Fruit fly (Drosophila melanogaster): Measurements from ENCODE around the gene CG11590.
A peak's percentile ranks its signal among the peaks of the same experiment; 100 is the strongest.

The CG11590 gene

dm6 chrX:14237873-14238394 lies 38.0 kb downstream of the CG11590 start, which contains the start of the genes Fbxl4 and Dus2 (continued):
- peak; percentile 92 for TF ChIP-seq wor (GFP tag; IDR thresholded peaks at IDR 0.05)
- no peak for TF ChIP-seq sc (optimal IDR thresholded peaks at IDR 0.05)
- peak; percentile 86 for TF ChIP-seq sc (GFP tag; optimal IDR thresholded peaks at IDR 0.05)
- peak; percentile 89 for TF ChIP-seq CG1233 (GFP tag; optimal IDR thresholded peaks at IDR 0.05)
- peak; percentile 58; the same call in 1 of the 2 replicates for TF ChIP-seq Bgb (GFP tag; IDR thresholded peaks at IDR 0.05; ENCODE audit: partially characterized antibody)
- peak; percentile 35 for TF ChIP-seq Sin3A (optimal IDR thresholded peaks at IDR 0.05)
- TF ChIP-seq CG9817 (tag; optimal IDR thresholded peaks at IDR 0.05) = peak; percentile 91
- peak; percentile 83 for TF ChIP-seq CG33557 (GFP tag; optimal IDR thresholded peaks at IDR 0.05)
- peak; percentile 47 for TF ChIP-seq CG31365 (tag; optimal IDR thresholded peaks at IDR 0.05)
- peak; percentile 92 for TF ChIP-seq Atf6 (GFP tag; IDR thresholded peaks at IDR 0.05)
- TF ChIP-seq Hand (GFP tag; optimal IDR thresholded peaks at IDR 0.05) = peak; percentile 66
- TF ChIP-seq CTCF (GFP tag; optimal IDR thresholded peaks at IDR 0.05) = peak; percentile 24
- TF ChIP-seq CG7556 (GFP tag; optimal IDR thresholded peaks at IDR 0.05) = peak; percentile 89
- TF ChIP-seq CG8359 (GFP tag; optimal IDR thresholded peaks at IDR 0.05; ENCODE audit: borderline replicate concordance) = peak; percentile 75
- TF ChIP-seq kah (GFP tag; optimal IDR thresholded peaks at IDR 0.05) = peak; percentile 65
- TF ChIP-seq CG13775 (GFP tag; optimal IDR thresholded peaks at IDR 0.05) = peak; percentile 96
- peak; percentile 75 for TF ChIP-seq Myb (GFP tag; optimal IDR thresholded peaks at IDR 0.05)
- no peak for TF ChIP-seq CG15479 (GFP tag; optimal IDR thresholded peaks at IDR 0.05)
- TF ChIP-seq Camta (GFP tag; optimal IDR thresholded peaks at IDR 0.05) = peak; percentile 87
- peak; percentile 67 for TF ChIP-seq CG4282 (GFP tag; optimal IDR thresholded peaks at IDR 0.05)
- TF ChIP-seq Hr3 (GFP tag; optimal IDR thresholded peaks at IDR 0.05) = peak; percentile 94
- TF ChIP-seq her (GFP tag; optimal IDR thresholded peaks at IDR 0.05) = peak; percentile 73
- peak; percentile 94 for TF ChIP-seq Ada2b (GFP tag; IDR thresholded peaks at IDR 0.05)
- TF ChIP-seq dmrt99B (tag; optimal IDR thresholded peaks at IDR 0.05) = peak; percentile 90
- TF ChIP-seq inv (GFP tag; IDR thresholded peaks at IDR 0.05; ENCODE audit: partially characterized antibody) = peak; percentile 26; the same call in 1 of the 2 replicates
- no peak for TF ChIP-seq Vsx1 (GFP tag; optimal IDR thresholded peaks at IDR 0.05)
- peak; percentile 87 for TF ChIP-seq caup (GFP tag; optimal IDR thresholded peaks at IDR 0.05; ENCODE audit: severe bottlenecking)
- peak; percentile 3 for TF ChIP-seq ash1 (GFP tag; optimal IDR thresholded peaks at IDR 0.05)
- TF ChIP-seq CG4328 (GFP tag; optimal IDR thresholded peaks at IDR 0.05) = peak; percentile 89
- TF ChIP-seq CG18619 (GFP tag; optimal IDR thresholded peaks at IDR 0.05) = peak; percentile 90
- peak; percentile 86 for TF ChIP-seq Usf (GFP tag; optimal IDR thresholded peaks at IDR 0.05)
- no peak for TF ChIP-seq lov (optimal IDR thresholded peaks at IDR 0.05)
- peak; percentile 89; the same call in 2 of the 3 replicates for TF ChIP-seq lov (GFP tag; IDR thresholded peaks at IDR 0.05)
- TF ChIP-seq CG4360 (GFP tag; IDR thresholded peaks at IDR 0.05) = 0 out of 2 replicates have a peak, but pooled peaks have one; percentile 43
- peak; percentile 74 for TF ChIP-seq kni (GFP tag; optimal IDR thresholded peaks at IDR 0.05)
- no peak for TF ChIP-seq CG17568 (GFP tag; optimal IDR thresholded peaks at IDR 0.05)
- peak; percentile 91 for TF ChIP-seq CG10366 (GFP tag; IDR thresholded peaks at IDR 0.05)
- peak; percentile 95 for TF ChIP-seq dysf (GFP tag; IDR thresholded peaks at IDR 0.05)
- peak; percentile 94 for TF ChIP-seq ind (GFP tag; optimal IDR thresholded peaks at IDR 0.05)
- TF ChIP-seq trem (tag; optimal IDR thresholded peaks at IDR 0.05) = peak; percentile 80
- TF ChIP-seq CG11695 (GFP tag; IDR thresholded peaks at IDR 0.05) = peak; percentile 83
- TF ChIP-seq stwl (tag; optimal IDR thresholded peaks at IDR 0.05) = peak; percentile 42
- peak; percentile 85 for TF ChIP-seq CG8388 (GFP tag; optimal IDR thresholded peaks at IDR 0.05)
- peak; percentile 93 for TF ChIP-seq Antp (GFP tag; optimal IDR thresholded peaks at IDR 0.05)
- TF ChIP-seq bsh (GFP tag; optimal IDR thresholded peaks at IDR 0.05) = peak; percentile 33 to 91
- TF ChIP-seq CG10267 (tag; optimal IDR thresholded peaks at IDR 0.05) = peak; percentile 85
- peak; percentile 87 for TF ChIP-seq CG30020 (tag; optimal IDR thresholded peaks at IDR 0.05)
- no peak for TF ChIP-seq prd (optimal IDR thresholded peaks at IDR 0.05)
- TF ChIP-seq prd (GFP tag; IDR thresholded peaks at IDR 0.05) = peak; percentile 96
- peak; percentile 94 for TF ChIP-seq CG2678 (tag; optimal IDR thresholded peaks at IDR 0.05)
- TF ChIP-seq CG31441 (GFP tag; IDR thresholded peaks at IDR 0.05) = peak; percentile 87

Measured in whole organism, embryonic.